Worm (Caenorhabditis elegans) whole organism, L4/young adult: ENCODE data around the gene F56D6.14.
"Not testable (repeated sequence)": the region's sequence is repeated elsewhere in the genome, so short reads cannot be mapped to it uniquely, and the experiment has no call there.

ENCODE experiments used
- W03F9.2 ChIP-seq: fragments of 150-350 bp; optimal IDR thresholded peaks from 2 replicates; lab custom pipeline; 2014; ENCODE audit warnings: missing biosample characterization, missing genetic modification characterization
- dao-5 ChIP-seq: sonication (generic microtip); optimal IDR thresholded peaks from 2 replicates; lab custom pipeline; 2016; ENCODE audit warnings: missing genotype, missing genetic modification characterization, moderate library complexity, missing compliant biosample characterization
- him-1 ChIP-seq: sonication (generic microtip); optimal IDR thresholded peaks from 2 replicates; lab custom pipeline; 2016; ENCODE audit warnings: missing genotype, missing genetic modification reagents, missing genetic modification characterization, missing compliant biosample characterization

Gene F56D6.14

ce11 chrIV:3899719-3900554 is 17.6 kb upstream of the F56D6.14 start, which contains the start of gene srz-62:
Gene srz-62 (plus strand): TSS chrIV:3900504.
- no peak for TF ChIP-seq him-1 (tag; lab: Kevin White, UChicago)
- no peak for TF ChIP-seq W03F9.2 (tag; lab: Kevin White, UChicago)
- no peak for TF ChIP-seq dao-5 (tag; lab: Kevin White, UChicago)

DNA sequence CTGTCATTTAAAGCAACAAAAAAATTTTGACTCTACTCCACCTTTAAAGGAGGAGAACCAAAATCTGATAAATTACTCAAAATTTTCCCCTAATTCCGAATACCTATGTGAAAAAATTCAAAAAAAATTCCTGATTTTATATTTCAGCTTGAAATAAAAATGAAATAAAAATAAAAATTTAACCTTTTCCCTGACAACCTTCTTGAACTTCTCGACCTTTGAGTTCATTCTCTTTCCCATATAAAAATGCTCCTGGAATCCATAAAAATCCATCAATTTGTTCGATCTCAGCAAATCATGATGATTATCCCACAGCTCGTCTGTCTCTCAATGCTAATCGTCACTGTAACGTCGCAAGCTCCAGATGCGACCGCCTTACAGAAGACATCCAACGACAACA is 14.6 kb upstream of the F56D6.14 start, which contains the start of gene F56D6.6:
F56D6.6 (plus strand) TSS at position 301 of the 400 bp plus-strand sequence.
- TF ChIP-seq dao-5 (tag; lab: Kevin White, UChicago) (no peak), W03F9.2 (tag; lab: Kevin White, UChicago) (no peak), him-1 (tag; lab: Kevin White, UChicago) (no peak)

DNA sequence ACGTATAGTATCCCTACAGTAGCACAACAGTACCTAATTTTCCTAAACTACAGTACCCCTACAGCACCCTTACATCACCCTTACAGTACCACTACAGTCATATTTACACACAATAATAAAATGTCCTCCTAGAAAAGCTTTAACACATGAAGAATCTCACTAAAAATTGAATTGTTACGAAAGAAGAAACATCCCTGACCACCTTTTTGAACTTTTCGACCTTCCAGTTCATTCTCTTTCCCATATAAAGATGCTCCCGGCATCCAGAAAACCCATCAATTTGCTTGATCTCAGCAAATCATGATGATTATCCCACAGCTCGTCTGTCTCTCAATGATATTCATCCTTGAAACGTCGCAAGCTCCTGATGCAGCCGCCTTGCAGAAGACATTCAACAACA is 12.9 kb upstream of the F56D6.14 start, which contains the start of gene F56D6.21:
F56D6.21 (plus strand) TSS at position 301 of the 400 bp plus-strand sequence.
- TF ChIP-seq W03F9.2 (tag; lab: Kevin White, UChicago) (no peak), dao-5 (tag; lab: Kevin White, UChicago) (no peak), him-1 (tag; lab: Kevin White, UChicago) (no peak)

DNA sequence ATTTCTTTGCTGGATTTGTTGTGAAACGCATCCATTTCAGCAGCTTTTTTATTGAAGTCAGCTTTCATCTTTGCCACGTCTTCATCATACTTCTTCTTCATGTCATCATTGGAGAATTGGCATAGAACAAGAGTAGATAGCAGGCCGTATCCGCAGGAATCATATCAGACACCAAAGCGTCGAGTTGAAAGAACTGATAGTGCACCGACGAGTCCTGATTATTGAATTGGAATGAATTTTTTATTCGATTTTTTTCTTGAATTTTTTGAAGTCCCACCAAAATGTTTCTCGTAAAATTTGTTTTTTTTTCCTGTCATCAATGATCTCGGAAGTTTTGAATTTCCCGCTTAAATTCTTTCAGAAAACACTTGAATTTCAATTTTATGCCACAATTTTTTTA is 11.1 kb upstream of the F56D6.14 start, which contains the start of gene F56D6.11:
F56D6.11 (minus strand) TSS at position 101 of the 400 bp plus-strand sequence.
- no peak for TF ChIP-seq W03F9.2 (tag; lab: Kevin White, UChicago)
- TF ChIP-seq him-1 (tag; lab: Kevin White, UChicago), result no peak
- TF ChIP-seq dao-5 (tag; lab: Kevin White, UChicago), result no peak

ce11 chrIV:3907506-3908188 is 9.9 kb upstream of the F56D6.14 start, which contains the start of the genes F56D6.22 and F56D6.12:
Gene F56D6.22 (minus strand): TSS chrIV:3907606.
Gene F56D6.12 (plus strand): TSS chrIV:3908138.
- no peak for TF ChIP-seq him-1 (tag; lab: Kevin White, UChicago)
- TF ChIP-seq dao-5 (tag; lab: Kevin White, UChicago), result no peak
- TF ChIP-seq W03F9.2 (tag; lab: Kevin White, UChicago), result no peak

DNA sequence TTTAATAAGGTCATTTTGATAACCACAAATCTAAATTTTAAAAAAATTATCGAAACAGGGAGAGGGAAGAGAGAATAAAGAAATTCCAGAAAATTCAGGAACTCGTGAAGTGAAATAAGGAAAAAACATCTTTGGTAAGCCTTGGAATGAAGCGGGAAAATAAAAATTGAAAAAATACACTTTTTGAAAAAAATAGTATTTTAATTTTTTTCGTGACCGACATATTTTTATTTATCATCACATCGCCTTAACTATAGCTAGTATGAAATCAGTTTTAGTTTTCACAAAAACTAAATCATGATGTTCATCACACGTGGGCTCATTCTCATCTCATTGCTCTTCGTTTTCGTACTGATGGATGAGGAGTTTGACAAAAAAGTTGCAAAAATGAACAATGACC is 8.4 kb upstream of the F56D6.14 start, which contains the start of gene F56D6.13:
F56D6.13 (plus strand) TSS at position 301 of the 400 bp plus-strand sequence.
- no peak for TF ChIP-seq him-1 (tag; lab: Kevin White, UChicago)
- no peak for TF ChIP-seq dao-5 (tag; lab: Kevin White, UChicago)
- no peak for TF ChIP-seq W03F9.2 (tag; lab: Kevin White, UChicago)

DNA sequence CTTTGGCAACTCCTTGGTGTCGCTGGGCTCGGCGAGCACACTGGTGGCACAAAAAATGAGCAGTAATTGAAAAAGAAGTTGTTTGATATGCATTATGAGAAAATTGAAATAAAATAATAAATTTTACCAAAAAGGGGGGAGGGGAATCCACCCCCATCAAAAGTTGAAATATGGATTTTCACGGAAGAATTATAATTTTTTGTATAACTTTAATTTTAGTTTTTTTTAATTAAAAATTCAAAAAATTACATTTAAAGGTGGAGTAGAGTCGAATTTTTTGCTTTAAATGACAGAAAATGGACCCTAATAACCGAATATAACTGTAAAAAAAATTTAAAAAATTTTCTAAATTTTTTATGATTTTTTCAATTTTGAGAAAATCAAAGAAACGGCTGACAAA is 5.7 kb upstream of the F56D6.14 start, which contains the start of gene F56D6.18:
F56D6.18 (minus strand) TSS at position 101 of the 400 bp plus-strand sequence.
- TF ChIP-seq him-1, W03F9.2, dao-5 (tag; lab: Kevin White, UChicago): not testable (repeated sequence)

DNA sequence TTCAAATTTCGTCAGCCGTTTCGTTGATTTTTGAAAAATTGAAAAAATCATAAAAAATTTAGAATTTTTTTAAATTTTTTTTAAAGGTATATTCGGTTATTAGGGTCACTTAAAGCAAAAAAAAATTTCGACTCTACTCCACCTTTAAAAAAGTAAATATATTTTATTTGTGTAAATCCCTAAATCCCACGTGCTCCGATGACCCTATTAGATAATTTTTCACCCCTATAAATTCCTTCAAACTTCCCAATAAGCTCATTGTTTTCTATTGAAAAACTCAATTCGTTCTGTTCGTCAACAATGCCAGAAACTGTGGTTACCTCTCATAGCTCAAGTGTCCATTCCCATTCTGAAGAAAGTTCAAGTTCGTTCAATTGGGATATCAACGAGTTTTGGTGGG is 4.9 kb upstream of the F56D6.14 start, which contains the start of gene F56D6.20:
F56D6.20 (plus strand) TSS at position 301 of the 400 bp plus-strand sequence.
- no peak for TF ChIP-seq W03F9.2 (tag; lab: Kevin White, UChicago)
- no peak for TF ChIP-seq him-1 (tag; lab: Kevin White, UChicago)
- TF ChIP-seq dao-5 (tag; lab: Kevin White, UChicago), result no peak

ce11 chrIV:3914462-3914861 is 3.0 kb upstream of the F56D6.14 start, which contains the start of gene F56D6.19:
Gene F56D6.19 (plus strand): TSS chrIV:3914762.
- TF ChIP-seq dao-5 (tag; lab: Kevin White, UChicago) (no peak), him-1 (tag; lab: Kevin White, UChicago) (no peak)

DNA sequence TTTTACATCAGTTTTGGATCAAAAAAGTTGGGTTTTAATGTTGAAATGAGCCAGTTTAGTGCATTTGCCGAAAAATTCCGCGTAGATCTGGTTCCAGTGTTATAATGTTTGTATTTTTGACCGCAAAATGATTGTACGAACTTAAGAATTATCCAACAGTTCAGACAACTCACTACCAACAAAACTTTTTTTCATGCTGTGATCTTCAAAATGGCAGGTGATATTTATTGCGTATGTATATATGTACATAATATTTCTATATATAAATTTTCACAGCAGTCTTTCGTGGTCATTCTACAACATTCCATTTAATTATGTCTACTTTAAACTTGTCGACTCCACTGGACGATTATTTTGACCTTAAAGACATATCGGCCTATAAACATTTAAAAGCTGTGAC is 2.2 kb upstream of the F56D6.14 start, which contains the start of gene srz-20:
srz-20 (plus strand) TSS at position 301 of the 400 bp plus-strand sequence.
- no peak for TF ChIP-seq him-1 (tag; lab: Kevin White, UChicago)
- no peak for TF ChIP-seq W03F9.2 (tag; lab: Kevin White, UChicago)
- TF ChIP-seq dao-5 (tag; lab: Kevin White, UChicago), result no peak

- TF ChIP-seq him-1 (tag; lab: Kevin White, UChicago) (no peak), W03F9.2 (tag; lab: Kevin White, UChicago) (no peak), dao-5 (tag; lab: Kevin White, UChicago) (no peak)
These were observed 655 bp downstream of the F56D6.14 start, which contains the start of gene F56D6.23 for ce11 chrIV:3918160-3918559. Gene F56D6.23 (plus strand): TSS chrIV:3918460.

ce11 chrIV:3919506-3919905 is 2.0 kb downstream of the F56D6.14 start, which contains the start of gene srz-19:
Gene srz-19 (plus strand): TSS chrIV:3919806.
- TF ChIP-seq him-1 (tag; lab: Kevin White, UChicago) (no peak), dao-5 (tag; lab: Kevin White, UChicago) (no peak), W03F9.2 (tag; lab: Kevin White, UChicago) (no peak)
